Fruit fly (Drosophila melanogaster) whole organism, embryonic: ENCODE data around the gene CAH4.
A peak's percentile ranks its signal among the peaks of the same experiment; 100 is the strongest.

Experiments used
- B-H1 ChIP-seq: fragments of 200-800 bp; sonication (Bioruptor generic); IDR thresholded peaks from 3 replicates; pipeline ENCODE4 v1.3.6; 2022; ENCODE audit warnings: missing biosample characterization, missing genetic modification characterization
- CG10209 ChIP-seq: fragments of 200-800 bp; sonication (Bioruptor generic); optimal IDR thresholded peaks from 3 replicates; lab custom pipeline; 2017; ENCODE audit warnings: missing biosample characterization, mild to moderate bottlenecking, missing genetic modification characterization, missing genetic modification reagents
- CG11560 ChIP-seq: fragments of 200-800 bp; sonication (Bioruptor generic); IDR thresholded peaks from 3 replicates; pipeline ENCODE4 v1.3.6; 2022; ENCODE audit warnings: missing biosample characterization, missing genetic modification characterization
- CG12299 ChIP-seq: fragments of 200-800 bp; sonication (Bioruptor generic); optimal IDR thresholded peaks from 2 replicates; lab custom pipeline; 2018; ENCODE audit warnings: missing biosample characterization, mild to moderate bottlenecking, missing genetic modification characterization
- CG13424 ChIP-seq: fragments of 200-800 bp; sonication (Bioruptor generic); optimal IDR thresholded peaks from 2 replicates; lab custom pipeline; 2019; ENCODE audit warnings: missing biosample characterization, mild to moderate bottlenecking, missing genetic modification characterization, moderate library complexity
- CG15073 ChIP-seq: fragments of 200-800 bp; sonication (Bioruptor generic); optimal IDR thresholded peaks from 2 replicates; lab custom pipeline; 2016; ENCODE audit warnings: missing biosample characterization, missing genetic modification characterization
- CG15601 ChIP-seq: fragments of 200-800 bp; sonication (Bioruptor generic); optimal IDR thresholded peaks from 3 replicates; lab custom pipeline; 2019; ENCODE audit warnings: missing biosample characterization, mild to moderate bottlenecking, missing genetic modification characterization, moderate library complexity
- CG16863 ChIP-seq: fragments of 200-800 bp; sonication (Bioruptor generic); optimal IDR thresholded peaks from 3 replicates; lab custom pipeline; 2016; ENCODE audit warnings: missing biosample characterization, missing genetic modification characterization
- CG17568 ChIP-seq: fragments of 200-800 bp; sonication (Bioruptor generic); optimal IDR thresholded peaks from 2 replicates; lab custom pipeline; 2018; ENCODE audit warnings: missing biosample characterization, mild to moderate bottlenecking, missing genetic modification characterization, moderate library complexity
- CG17912 ChIP-seq: fragments of 200-800 bp; sonication (Bioruptor generic); optimal IDR thresholded peaks from 2 replicates; lab custom pipeline; 2018; ENCODE audit warnings: missing biosample characterization, mild to moderate bottlenecking, missing genetic modification characterization
- CG18599 ChIP-seq: fragments of 200-800 bp; sonication (Bioruptor generic); optimal IDR thresholded peaks from 3 replicates; lab custom pipeline; 2017; ENCODE audit warnings: missing biosample characterization, missing genetic modification characterization, mild to moderate bottlenecking, moderate library complexity, missing genetic modification reagents
- CG2202 ChIP-seq: fragments of 200-800 bp; sonication (Bioruptor generic); optimal IDR thresholded peaks from 2 replicates; lab custom pipeline; 2018; ENCODE audit warnings: missing biosample characterization, mild to moderate bottlenecking, missing genetic modification characterization
- CG2678 ChIP-seq: fragments of 200-800 bp; sonication (Bioruptor generic); optimal IDR thresholded peaks from 3 replicates; lab custom pipeline; 2019; ENCODE audit warnings: missing biosample characterization, mild to moderate bottlenecking, missing genetic modification characterization, moderate library complexity
- CG31388 ChIP-seq: fragments of 200-800 bp; sonication (Bioruptor generic); optimal IDR thresholded peaks from 2 replicates; lab custom pipeline; 2016; ENCODE audit warnings: missing biosample characterization, missing genetic modification characterization
- CG34376 ChIP-seq: fragments of 200-800 bp; sonication (Bioruptor generic); optimal IDR thresholded peaks from 2 replicates; lab custom pipeline; 2018; ENCODE audit warnings: missing biosample characterization, mild to moderate bottlenecking, missing genetic modification characterization
- CG6254 ChIP-seq: fragments of 200-800 bp; sonication (Bioruptor generic); optimal IDR thresholded peaks from 3 replicates; lab custom pipeline; 2017; ENCODE audit warnings: mild to moderate bottlenecking, missing biosample characterization, missing genetic modification reagents, missing genetic modification characterization
- CG7745 ChIP-seq: fragments of 200-800 bp; sonication (Bioruptor generic); optimal IDR thresholded peaks from 2 replicates; lab custom pipeline; 2018; ENCODE audit warnings: missing biosample characterization, mild to moderate bottlenecking, missing genetic modification characterization, moderate library complexity
- CG7963 ChIP-seq: fragments of 200-800 bp; sonication (Bioruptor generic); IDR thresholded peaks from 3 replicates; pipeline ENCODE4 v1.3.6; 2022; ENCODE audit warnings: missing biosample characterization, missing genetic modification characterization; ENCODE audit not compliant: partially characterized antibody
- CG8944 ChIP-seq: fragments of 200-800 bp; sonication (Bioruptor generic); optimal IDR thresholded peaks from 3 replicates; lab custom pipeline; 2016; ENCODE audit warnings: missing biosample characterization, missing genetic modification characterization
- Camta ChIP-seq: fragments of 200-800 bp; sonication (Bioruptor generic); optimal IDR thresholded peaks from 2 replicates; lab custom pipeline; 2016; ENCODE audit warnings: missing biosample characterization, missing genetic modification characterization
- Dip2 ChIP-seq: fragments of 200-800 bp; sonication (Bioruptor generic); IDR thresholded peaks from 2 replicates; pipeline ENCODE4 v1.3.6; 2022; ENCODE audit warnings: missing biosample characterization, missing genetic modification characterization
- Doc2 ChIP-seq: fragments of 200-800 bp; sonication (Bioruptor generic); IDR thresholded peaks from 2 replicates; pipeline ENCODE4 v1.3.6; 2022; ENCODE audit warnings: missing biosample characterization, missing genetic modification characterization
- Drgx ChIP-seq: fragments of 200-800 bp; sonication (Bioruptor generic); IDR thresholded peaks from 2 replicates; pipeline ENCODE4 v1.3.6; 2022; ENCODE audit warnings: missing biosample characterization, missing genetic modification characterization
- E2f1 ChIP-seq: fragments of 200-800 bp; sonication (Bioruptor generic); IDR thresholded peaks from 2 replicates; pipeline ENCODE4 v1.3.6; 2022; ENCODE audit warnings: missing biosample characterization, missing genetic modification characterization
- H2.0 ChIP-seq: fragments of 200-800 bp; sonication (Bioruptor generic); IDR thresholded peaks from 2 replicates; pipeline ENCODE4 v1.3.6; 2022; ENCODE audit warnings: missing biosample characterization, missing genetic modification characterization
- Meics ChIP-seq: fragments of 200-800 bp; sonication (Bioruptor generic); optimal IDR thresholded peaks from 2 replicates; lab custom pipeline; 2017; ENCODE audit warnings: missing biosample characterization, mild to moderate bottlenecking, missing genetic modification characterization
- Mes4 ChIP-seq: fragments of 200-800 bp; sonication (Bioruptor generic); optimal IDR thresholded peaks from 2 replicates; lab custom pipeline; 2016; ENCODE audit warnings: missing biosample characterization, missing genetic modification characterization
- Nf-YB ChIP-seq: fragments of 200-800 bp; sonication (Bioruptor generic); optimal IDR thresholded peaks from 3 replicates; lab custom pipeline; 2019; ENCODE audit warnings: missing biosample characterization, mild to moderate bottlenecking, missing genetic modification characterization, moderate library complexity
- Oli ChIP-seq: fragments of 200-800 bp; sonication (Bioruptor generic); optimal IDR thresholded peaks from 2 replicates; lab custom pipeline; 2018; ENCODE audit warnings: missing biosample characterization, mild to moderate bottlenecking, missing genetic modification characterization, moderate library complexity
- Pdp1 ChIP-seq, 2 experiments: fragments of 200-800 bp; sonication (Bioruptor generic); optimal IDR thresholded peaks; 3 replicates each; lab custom pipeline; 2016; ENCODE audit warnings: missing biosample characterization in 2 of 2, missing genetic modification characterization in 2 of 2, mild to moderate bottlenecking in 1 of 2, moderate library complexity in 1 of 2
- Ptx1 ChIP-seq: fragments of 200-800 bp; sonication (Bioruptor generic); IDR thresholded peaks from 2 replicates; pipeline ENCODE4 v1.3.6; 2022; ENCODE audit warnings: missing biosample characterization, missing genetic modification characterization
- Ravus ChIP-seq: fragments of 200-800 bp; sonication (Bioruptor generic); IDR thresholded peaks from 2 replicates; pipeline ENCODE4 v1.3.6; 2022; ENCODE audit warnings: missing biosample characterization, missing genetic modification characterization
- Ssrp ChIP-seq: fragments of 200-800 bp; sonication (Bioruptor generic); optimal IDR thresholded peaks from 2 replicates; lab custom pipeline; 2018; ENCODE audit warnings: missing biosample characterization, mild to moderate bottlenecking, missing genetic modification characterization, moderate library complexity
- cwo ChIP-seq: fragments of 200-800 bp; sonication (Bioruptor generic); optimal IDR thresholded peaks from 3 replicates; lab custom pipeline; 2017; ENCODE audit warnings: missing biosample characterization, missing genetic modification characterization, mild to moderate bottlenecking, moderate library complexity, missing genetic modification reagents
- dm ChIP-seq: fragments of 200-800 bp; sonication (Bioruptor generic); optimal IDR thresholded peaks from 3 replicates; lab custom pipeline; 2016; ENCODE audit warnings: missing biosample characterization, missing genetic modification characterization
- fu2 ChIP-seq: fragments of 200-800 bp; sonication (Bioruptor generic); optimal IDR thresholded peaks from 2 replicates; lab custom pipeline; 2016; ENCODE audit warnings: missing biosample characterization, missing genetic modification characterization
- gcm2 ChIP-seq: fragments of 200-800 bp; sonication (Bioruptor generic); optimal IDR thresholded peaks from 2 replicates; lab custom pipeline; 2016; ENCODE audit warnings: missing biosample characterization, missing genetic modification characterization
- kay ChIP-seq: fragments of 200-800 bp; sonication (Bioruptor generic); optimal IDR thresholded peaks from 2 replicates; lab custom pipeline; 2016; ENCODE audit warnings: missing biosample characterization, missing genetic modification characterization
- lilli ChIP-seq: fragments of 200-800 bp; sonication (Bioruptor generic); optimal IDR thresholded peaks from 3 replicates; lab custom pipeline; 2016; ENCODE audit warnings: missing biosample characterization, missing genetic modification characterization
- luna ChIP-seq: fragments of 200-800 bp; sonication (Bioruptor generic); optimal IDR thresholded peaks from 2 replicates; lab custom pipeline; 2016; ENCODE audit warnings: missing biosample characterization, missing genetic modification characterization
- odd ChIP-seq: fragments of 200-800 bp; sonication (Bioruptor generic); optimal IDR thresholded peaks from 2 replicates; lab custom pipeline; 2017; ENCODE audit warnings: missing biosample characterization, mild to moderate bottlenecking, missing genetic modification characterization
- pan ChIP-seq, 4 experiments: fragments of >200 bp in 3 of 4; fragments of 200-800 bp in 1 of 4; sonication (Bioruptor generic) in 1 of 4; optimal IDR thresholded peaks in 3 of 4; IDR thresholded peaks in 1 of 4; 2 replicates each; pipeline versions ENCODE4 v1.3.6 to Lab custom; 2017 to 2022; ENCODE audit warnings: missing biosample characterization in 2 of 4, missing genetic modification characterization in 2 of 4, mixed read lengths in 1 of 4
- pfk ChIP-seq: fragments of 200-800 bp; sonication (Bioruptor generic); optimal IDR thresholded peaks from 2 replicates; lab custom pipeline; 2018; ENCODE audit warnings: missing biosample characterization, mild to moderate bottlenecking, missing genetic modification characterization, moderate library complexity
- pum ChIP-seq: fragments of 200-800 bp; sonication (Bioruptor generic); optimal IDR thresholded peaks from 2 replicates; lab custom pipeline; 2016; ENCODE audit warnings: missing biosample characterization, missing genetic modification characterization
- row ChIP-seq: fragments of 200-800 bp; sonication (Bioruptor generic); IDR thresholded peaks from 3 replicates; pipeline ENCODE4 v1.3.6; 2022; ENCODE audit warnings: missing biosample characterization, missing genetic modification characterization
- trem ChIP-seq: fragments of 200-800 bp; optimal IDR thresholded peaks from 3 replicates; lab custom pipeline; 2019; ENCODE audit warnings: missing biosample characterization, mild to moderate bottlenecking, missing genetic modification characterization, moderate library complexity
- vfl ChIP-seq: fragments of 200-800 bp; sonication (Bioruptor generic); optimal IDR thresholded peaks from 2 replicates; lab custom pipeline; 2016; ENCODE audit warnings: missing biosample characterization, missing genetic modification characterization
- z ChIP-seq: fragments of 200-800 bp; sonication (Bioruptor generic); IDR thresholded peaks from 3 replicates; pipeline ENCODE4 v1.3.6; 2022; ENCODE audit warnings: missing biosample characterization, missing genetic modification characterization

The CAH4 gene

dm6 chr3R:24813637-24814301 is 43.6 kb downstream of the CAH4 start, which contains the start of the genes lili and CG34150 (continued):
- peak; percentile 84 for TF ChIP-seq CG15601 (tag; lab: Kevin White, UChicago)
- peak; percentile 40 for TF ChIP-seq cwo (GFP tag; lab: Kevin White, UChicago)
- peak; percentile 56 for TF ChIP-seq CG10209
- TF ChIP-seq z (GFP tag; lab: Robert Waterston, UW): no peak
- peak; percentile 32 for TF ChIP-seq CG2202 (tag; lab: Kevin White, UChicago)
- no peak for TF ChIP-seq CG7745 (tag; lab: Kevin White, UChicago)
- TF ChIP-seq lilli (GFP tag; lab: Kevin White, UChicago): peak; percentile 88
- peak; percentile 61 for TF ChIP-seq pum
- TF ChIP-seq CG13424 (tag; lab: Kevin White, UChicago): peak; percentile 89
- no peak for TF ChIP-seq Doc2
- no peak for TF ChIP-seq CG17912 (GFP tag; lab: Kevin White, UChicago)
- TF ChIP-seq CG7963 (GFP tag; lab: Robert Waterston, UW): peak; percentile 60; the same call in 1 of the 3 replicates
- no peak for TF ChIP-seq pfk (GFP tag; lab: Kevin White, UChicago)
- TF ChIP-seq CG17568 (GFP tag; lab: Kevin White, UChicago): no peak
- TF ChIP-seq B-H1 (GFP tag; lab: Robert Waterston, UW): no peak; the same call in 2 of the 3 replicates
- TF ChIP-seq Drgx (GFP tag; lab: Robert Waterston, UW): no peak; the same call in 1 of the 2 replicates
- TF ChIP-seq H2.0: 0 out of 2 replicates have a peak, but pooled peaks have one; percentile 25
- peak; percentile 52 for TF ChIP-seq Meics (GFP tag; lab: Kevin White, UChicago)
- TF ChIP-seq gcm2 (GFP tag; lab: Kevin White, UChicago): peak; percentile 48
- peak; percentile 56 for TF ChIP-seq Mes4 (GFP tag; lab: Kevin White, UChicago)
- peak; percentile 43; the same call in 1 of the 2 replicates for TF ChIP-seq E2f1
- peak; percentile 48 for TF ChIP-seq CG12299 (tag; lab: Kevin White, UChicago)
- peak; percentile 66 for TF ChIP-seq CG34376 (GFP tag; lab: Kevin White, UChicago)
- TF ChIP-seq CG16863: peak; percentile 68
- peak; percentile 77 for TF ChIP-seq CG31388 (GFP tag; lab: Kevin White, UChicago)
- TF ChIP-seq row (GFP tag; lab: Robert Waterston, UW): peak; percentile 90
- peak; percentile 67 for TF ChIP-seq Camta
- peak; percentile 47 for TF ChIP-seq fu2 (GFP tag; lab: Kevin White, UChicago)
- TF ChIP-seq vfl: peak; percentile 73
- TF ChIP-seq CG8944 (GFP tag; lab: Kevin White, UChicago): peak; percentile 67
- TF ChIP-seq luna: peak; percentile 47
- TF ChIP-seq CG15073 (GFP tag; lab: Kevin White, UChicago): no peak
- TF ChIP-seq CG6254: peak; percentile 15
- peak; percentile 60 for TF ChIP-seq Nf-YB (GFP tag; lab: Kevin White, UChicago)
- TF ChIP-seq kay (GFP tag; lab: Kevin White, UChicago): peak; percentile 63
- no peak for TF ChIP-seq pan (optimal IDR thresholded peaks at IDR 0.05; lab: Kevin White, UChicago)
- TF ChIP-seq pan (GFP tag; optimal IDR thresholded peaks at IDR 0.05 in 1 of 2, IDR thresholded peaks at IDR 0.05 in 1 of 2): peak in 1 of 2 experiments; percentile 67
- TF ChIP-seq Ravus (GFP tag; lab: Robert Waterston, UW): no peak
- TF ChIP-seq trem: peak; percentile 92
- TF ChIP-seq dm (GFP tag; lab: Kevin White, UChicago): peak; percentile 30
- TF ChIP-seq Pdp1 (GFP tag; optimal IDR thresholded peaks at IDR 0.05; lab: Kevin White, UChicago): peak; percentile 65 to 66
- TF ChIP-seq CG18599: peak; percentile 76
- no peak for TF ChIP-seq odd (GFP tag; lab: Kevin White, UChicago)
- TF ChIP-seq Dip2 (GFP tag; lab: Robert Waterston, UW): no peak
- TF ChIP-seq Oli (tag; lab: Kevin White, UChicago): peak; percentile 50
- TF ChIP-seq CG2678 (tag; lab: Kevin White, UChicago): peak; percentile 81
- TF ChIP-seq CG11560 (tag; lab: Robert Waterston, UW): peak; percentile 60; the same call in 1 of the 3 replicates
- peak; percentile 81 for TF ChIP-seq Ptx1 (GFP tag; lab: Robert Waterston, UW)
- TF ChIP-seq Ssrp (tag; lab: Kevin White, UChicago): peak; percentile 65
